Worm (Caenorhabditis elegans) whole organism, late embryonic: ENCODE data around the gene srp-2.

ENCODE experiments used
- ama-1 ChIP-seq: fragments of 150-350 bp; optimal IDR thresholded peaks from 2 replicates; lab custom pipeline; 2014
- ceh-14 ChIP-seq: sonication (generic microtip); optimal IDR thresholded peaks from 2 replicates; lab custom pipeline; 2016; ENCODE audit warnings: missing genotype, missing genetic modification characterization, missing compliant biosample characterization
- ceh-9 ChIP-seq: sonication (generic microtip); optimal IDR thresholded peaks from 2 replicates; lab custom pipeline; 2016; ENCODE audit warnings: mild to moderate bottlenecking, missing genetic modification characterization, inconsistent platforms, missing compliant biosample characterization
- dmd-4 ChIP-seq: sonication (generic microtip); optimal IDR thresholded peaks from 2 replicates; lab custom pipeline; 2016; ENCODE audit warnings: borderline replicate concordance, missing genetic modification characterization, missing compliant biosample characterization
- eyg-1 ChIP-seq: sonication (generic microtip); optimal IDR thresholded peaks from 2 replicates; lab custom pipeline; 2016; ENCODE audit warnings: missing genotype, missing genetic modification characterization, missing compliant biosample characterization
- hlh-13 ChIP-seq: fragments of 200-800 bp; sonication (Bioruptor generic); optimal IDR thresholded peaks from 2 replicates; lab custom pipeline; 2018; ENCODE audit warnings: mild to moderate bottlenecking, missing genetic modification characterization, missing compliant biosample characterization
- hlh-8 ChIP-seq: sonication (generic microtip); optimal IDR thresholded peaks from 2 replicates; lab custom pipeline; 2016; ENCODE audit warnings: missing genotype, missing genetic modification characterization, missing compliant biosample characterization
- nfya-1 ChIP-seq: sonication (generic microtip); optimal IDR thresholded peaks from 2 replicates; lab custom pipeline; 2017; ENCODE audit warnings: missing genetic modification characterization, mild to moderate bottlenecking, missing compliant biosample characterization, antibody characterized with exemption, moderate library complexity
- nhr-11 ChIP-seq: fragments of 150-350 bp; optimal IDR thresholded peaks from 2 replicates; lab custom pipeline; 2014; ENCODE audit warnings: missing biosample characterization, missing genetic modification characterization
- nhr-232 ChIP-seq: sonication (generic microtip); optimal IDR thresholded peaks from 2 replicates; lab custom pipeline; 2016; ENCODE audit warnings: missing genetic modification characterization, missing compliant biosample characterization
- pha-4 ChIP-seq: fragments of 150-350 bp; optimal IDR thresholded peaks from 2 replicates; lab custom pipeline; 2018; ENCODE audit warnings: missing biosample characterization, missing genetic modification reagents, missing genetic modification characterization
- pqm-1 ChIP-seq: sonication (generic microtip); optimal IDR thresholded peaks from 2 replicates; lab custom pipeline; 2016; ENCODE audit warnings: missing genetic modification characterization, missing compliant biosample characterization
- syd-9 ChIP-seq: sonication (generic microtip); optimal IDR thresholded peaks from 2 replicates; lab custom pipeline; 2016; ENCODE audit warnings: mild to moderate bottlenecking, missing genetic modification characterization, moderate library complexity, missing compliant biosample characterization
- unc-55 ChIP-seq: sonication (generic microtip); optimal IDR thresholded peaks from 2 replicates; lab custom pipeline; 2017; ENCODE audit warnings: missing biosample characterization, missing genetic modification reagents, missing genetic modification characterization

DNA sequence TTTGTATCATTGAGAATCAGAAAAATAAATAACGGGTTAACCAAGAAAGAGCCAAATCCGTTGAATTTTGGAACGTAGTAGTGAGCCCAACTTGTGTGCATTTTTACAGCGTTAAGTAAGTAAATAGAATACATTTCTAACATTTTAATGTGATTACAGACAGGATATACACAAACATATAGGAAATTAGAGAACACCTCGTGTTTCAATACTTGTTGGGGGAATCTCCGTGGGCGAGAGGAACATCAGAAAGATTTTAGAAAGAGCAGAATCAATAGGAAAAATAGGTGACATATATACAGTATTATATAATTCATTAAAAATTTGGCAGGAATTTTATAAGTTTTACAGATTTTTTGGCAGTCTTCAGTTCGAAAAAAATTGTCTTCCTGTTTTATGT, 23.7 kb upstream of the srp-2 start, which contains the start of gene srj-24:
- TF ChIP-seq nfya-1, result no peak
- no peak for TF ChIP-seq unc-55 (GFP tag; lab: Kevin White, UChicago)
- no peak for TF ChIP-seq hlh-13
- no peak for TF ChIP-seq ceh-14
- no peak for TF ChIP-seq nhr-11 (tag; lab: Kevin White, UChicago)
- TF ChIP-seq dmd-4 (tag; lab: Kevin White, UChicago), result no peak
- TF ChIP-seq syd-9, result no peak
- TF ChIP-seq nhr-232 (tag; lab: Kevin White, UChicago), result no peak
- no peak for TF ChIP-seq pha-4
- TF ChIP-seq ama-1 (lab: Kevin White, UChicago), result no peak
- TF ChIP-seq ceh-9 (tag; lab: Kevin White, UChicago), result no peak
- no peak for TF ChIP-seq eyg-1 (tag; lab: Kevin White, UChicago)
- TF ChIP-seq pqm-1 (tag; lab: Kevin White, UChicago), result no peak
- TF ChIP-seq hlh-8 (tag; lab: Kevin White, UChicago), result no peak
